Worm (Caenorhabditis elegans): Measurements from ENCODE around the gene msp-3.
A peak's percentile ranks its signal among the peaks of the same experiment; 100 is the strongest.

msp-3 gene

ce11 chrII:4745281-4745680 is 40.8 kb downstream of the msp-3 start:
- TF ChIP-seq ama-1 (optimal IDR thresholded peaks at IDR 0.05) (no peak), skn-1 (tag; optimal IDR thresholded peaks at IDR 0.05) (no peak), aly-2 (tag; optimal IDR thresholded peaks at IDR 0.05) (no peak), crh-2 (tag; optimal IDR thresholded peaks at IDR 0.05) (peak; percentile 44), mab-5 (tag; optimal IDR thresholded peaks at IDR 0.05) (no peak), lin-13 (GFP tag; optimal IDR thresholded peaks at IDR 0.05) (no peak), fos-1 (tag; optimal IDR thresholded peaks at IDR 0.05) (peak; percentile 39), nhr-77 (tag; optimal IDR thresholded peaks at IDR 0.05) (no peak), C34F6.9 (tag; optimal IDR thresholded peaks at IDR 0.05) (no peak), nhr-129 (tag; optimal IDR thresholded peaks at IDR 0.05) (peak; percentile 13), snpc-4 (tag; optimal IDR thresholded peaks at IDR 0.05) (no peak), nhr-21 (tag; optimal IDR thresholded peaks at IDR 0.05) (peak; percentile 90), blmp-1 (tag; optimal IDR thresholded peaks at IDR 0.05; ENCODE audit: insufficient read depth) (peak; percentile 88), elt-3 (tag; optimal IDR thresholded peaks at IDR 0.05) (no peak), unc-62 (GFP tag; optimal IDR thresholded peaks at IDR 0.05) (no peak), nhr-237 (tag; optimal IDR thresholded peaks at IDR 0.05) (no peak), nhr-11 (tag; optimal IDR thresholded peaks at IDR 0.05) (peak; percentile 43), nhr-6 (tag; optimal IDR thresholded peaks at IDR 0.05) (no peak), ztf-4 (tag; optimal IDR thresholded peaks at IDR 0.05) (peak; percentile 50), peb-1 (tag; optimal IDR thresholded peaks at IDR 0.05) (no peak), alr-1 (tag; optimal IDR thresholded peaks at IDR 0.05) (no peak), F13H6.1 (tag; optimal IDR thresholded peaks at IDR 0.05) (no peak), egl-27 (tag; optimal IDR thresholded peaks at IDR 0.05) (peak; percentile 78), lsy-2 (tag; optimal IDR thresholded peaks at IDR 0.05) (peak in 1 of 2 experiments; percentile 37), ceh-82 (tag; optimal IDR thresholded peaks at IDR 0.05) (no peak), lin-11 (tag; optimal IDR thresholded peaks at IDR 0.05) (no peak), sma-3 (GFP tag; optimal IDR thresholded peaks at IDR 0.05) (peak; percentile 85), mdl-1 (tag; optimal IDR thresholded peaks at IDR 0.05) (peak in 1 of 2 experiments; percentile 2), sem-4 (tag; optimal IDR thresholded peaks at IDR 0.05) (no peak), zag-1 (tag; optimal IDR thresholded peaks at IDR 0.05) (no peak), nhr-12 (tag; optimal IDR thresholded peaks at IDR 0.05) (no peak), gmeb-1 (tag; optimal IDR thresholded peaks at IDR 0.05) (peak; percentile 33), ztf-1 (GFP tag; conservative IDR thresholded peaks at IDR 0.05) (no peak), nhr-25 (tag; optimal IDR thresholded peaks at IDR 0.05) (peak; percentile 80), unc-39 (tag; optimal IDR thresholded peaks at IDR 0.05) (no peak), ztf-11 (tag; optimal IDR thresholded peaks at IDR 0.05) (no peak), elt-1 (tag; optimal IDR thresholded peaks at IDR 0.05) (no peak), dmd-4 (tag; optimal IDR thresholded peaks at IDR 0.05) (no peak), ceh-16 (tag; optimal IDR thresholded peaks at IDR 0.05) (no peak), sma-9 (GFP tag; optimal IDR thresholded peaks at IDR 0.05) (peak; percentile 96), sma-9 (tag; optimal IDR thresholded peaks at IDR 0.05) (peak; percentile 3), Y55F3AM.14 (GFP tag; optimal IDR thresholded peaks at IDR 0.05) (no peak), unc-55 (GFP tag; optimal IDR thresholded peaks at IDR 0.05) (no peak), ZK546.5 (tag; optimal IDR thresholded peaks at IDR 0.05) (no peak), nhr-23 (tag; optimal IDR thresholded peaks at IDR 0.05) (no peak), lin-39 (tag; optimal IDR thresholded peaks at IDR 0.05) (no peak), mbf-1 (tag; optimal IDR thresholded peaks at IDR 0.05) (no peak), R02D3.7 (tag; optimal IDR thresholded peaks at IDR 0.05) (no peak), nhr-10 (tag; optimal IDR thresholded peaks at IDR 0.05) (no peak)
